Worm (Caenorhabditis elegans): ENCODE measurements around the gene gst-7.

Gene gst-7

ce11 chrII:4873029-4873428 lies 8.8 kb upstream of the gst-7 start, which contains the start of gene col-73:
Gene col-73, minus strand, starts transcription at chrII:4873129.
- TF ChIP-seq skn-1 (tag; optimal IDR thresholded peaks at IDR 0.05) (no peak), hmg-11 (tag; optimal IDR thresholded peaks at IDR 0.05) (no peak), fos-1 (tag; optimal IDR thresholded peaks at IDR 0.05) (no peak), nhr-43 (tag; optimal IDR thresholded peaks at IDR 0.05; ENCODE audit: poor library complexity, severe bottlenecking) (no peak), ceh-82 (tag; optimal IDR thresholded peaks at IDR 0.05) (no peak), nfya-1 (tag; optimal IDR thresholded peaks at IDR 0.05; ENCODE audit: insufficient read depth) (no peak), unc-62 (GFP tag; optimal IDR thresholded peaks at IDR 0.05) (no peak), nhr-23 (tag; optimal IDR thresholded peaks at IDR 0.05) (no peak), ceh-9 (tag; optimal IDR thresholded peaks at IDR 0.05) (no peak), ama-1 (optimal IDR thresholded peaks at IDR 0.05) (no peak), nhr-28 (tag; optimal IDR thresholded peaks at IDR 0.05) (no peak), zag-1 (tag; optimal IDR thresholded peaks at IDR 0.05) (no peak), aly-2 (tag; optimal IDR thresholded peaks at IDR 0.05) (no peak), nhr-11 (tag; optimal IDR thresholded peaks at IDR 0.05) (no peak), lin-15B (tag; optimal IDR thresholded peaks at IDR 0.05) (no peak), egl-27 (tag; optimal IDR thresholded peaks at IDR 0.05) (no peak), snpc-4 (tag; optimal IDR thresholded peaks at IDR 0.05) (no peak), jun-1 (tag; optimal IDR thresholded peaks at IDR 0.05) (no peak)

- no peak for TF ChIP-seq nfya-1 (tag; optimal IDR thresholded peaks at IDR 0.05; ENCODE audit: insufficient read depth)
- TF ChIP-seq nhr-25 (tag; optimal IDR thresholded peaks at IDR 0.05), result peak; percentile 79
- TF ChIP-seq elt-3 (tag; optimal IDR thresholded peaks at IDR 0.05), result peak in 1 of 3 experiments; percentile 42
- TF ChIP-seq fkh-10 (GFP tag; optimal IDR thresholded peaks at IDR 0.05), result no peak
- TF ChIP-seq nhr-43 (tag; optimal IDR thresholded peaks at IDR 0.05; ENCODE audit: poor library complexity, severe bottlenecking), result peak; percentile 25
These were observed 7.5 kb upstream of the gst-7 start, which contains the start of gene F11G11.15 for ce11 chrII:4874335-4874861. Gene F11G11.15, plus strand, starts transcription at chrII:4874845.

ce11 chrII:4876091-4876490 lies 5.8 kb upstream of the gst-7 start, which contains the start of gene F11G11.13:
Gene F11G11.13, minus strand, starts transcription at chrII:4876179.
- TF ChIP-seq elt-1 (tag; optimal IDR thresholded peaks at IDR 0.05), result no peak
- no peak for TF ChIP-seq ceh-28 (tag; optimal IDR thresholded peaks at IDR 0.05)
- TF ChIP-seq nhr-43 (tag; optimal IDR thresholded peaks at IDR 0.05; ENCODE audit: poor library complexity, severe bottlenecking), result peak; percentile 27
- peak in 1 of 3 experiments; percentile 6 for TF ChIP-seq elt-3 (tag; optimal IDR thresholded peaks at IDR 0.05)
- no peak for TF ChIP-seq nhr-12 (tag; optimal IDR thresholded peaks at IDR 0.05)
- peak; percentile 67 for TF ChIP-seq nhr-25 (tag; optimal IDR thresholded peaks at IDR 0.05)
- TF ChIP-seq nhr-23 (tag; optimal IDR thresholded peaks at IDR 0.05), result peak; percentile 55

- TF ChIP-seq nhr-12 (tag; optimal IDR thresholded peaks at IDR 0.05) (no peak), elt-2 (tag; optimal IDR thresholded peaks at IDR 0.05) (peak; percentile 76), skn-1 (tag; optimal IDR thresholded peaks at IDR 0.05) (peak; percentile 81), sea-2 (GFP tag; optimal IDR thresholded peaks at IDR 0.05) (no peak), zag-1 (tag; optimal IDR thresholded peaks at IDR 0.05) (no peak), hmg-11 (tag; optimal IDR thresholded peaks at IDR 0.05) (no peak), pqm-1 (tag; optimal IDR thresholded peaks at IDR 0.05) (peak; percentile 59), ceh-28 (tag; optimal IDR thresholded peaks at IDR 0.05) (no peak), pha-4 (tag; optimal IDR thresholded peaks at IDR 0.05) (peak; percentile 53)
These were observed 2.2 kb upstream of the gst-7 start, which contains the start of gene gst-6 for ce11 chrII:4879629-4880028. Gene gst-6, plus strand, starts transcription at chrII:4879891.

ce11 chrII:4882498-4882897 lies 636 bp downstream of the gst-7 start:
- no peak for TF ChIP-seq nhr-77 (tag; optimal IDR thresholded peaks at IDR 0.05)
- TF ChIP-seq lsy-12 (tag; optimal IDR thresholded peaks at IDR 0.05), result no peak
- TF ChIP-seq pha-4 (tag; optimal IDR thresholded peaks at IDR 0.05), result peak; percentile 68
- TF ChIP-seq hmg-11 (tag; optimal IDR thresholded peaks at IDR 0.05), result no peak
- no peak for TF ChIP-seq nhr-76 (tag; optimal IDR thresholded peaks at IDR 0.05)
- TF ChIP-seq egl-5 (tag; optimal IDR thresholded peaks at IDR 0.05), result no peak

ce11 chrII:4883412-4883811 lies 1.6 kb downstream of the gst-7 start, which contains the start of gene gst-8:
Gene gst-8, plus strand, starts transcription at chrII:4883712.
- TF ChIP-seq zag-1 (tag; optimal IDR thresholded peaks at IDR 0.05), result no peak
- TF ChIP-seq elt-2 (tag; optimal IDR thresholded peaks at IDR 0.05), result peak; percentile 24
